Worm (Caenorhabditis elegans) whole organism, midembryonic: ENCODE measurements around the gene ptc-3.
A peak's percentile ranks its signal among the peaks of the same experiment; 100 is the strongest.

Source experiments
- T22C8.4 ChIP-seq: fragments of 200-800 bp; sonication (Bioruptor generic); IDR thresholded peaks from 2 replicates; pipeline ENCODE4 v1.3.6; 2022; ENCODE audit warnings: missing genetic modification characterization, missing compliant biosample characterization
- cog-1 ChIP-seq: sonication (generic microtip); optimal IDR thresholded peaks from 2 replicates; lab custom pipeline; 2016; ENCODE audit warnings: missing genetic modification characterization, missing compliant biosample characterization
- flt-1 ChIP-seq: fragments of 200-800 bp; sonication (Bioruptor generic); IDR thresholded peaks from 2 replicates; pipeline ENCODE4 v1.3.6; 2022; ENCODE audit warnings: missing genetic modification characterization, missing compliant biosample characterization
- klf-2 ChIP-seq: fragments of 200-800 bp; sonication (Bioruptor generic); conservative IDR thresholded peaks from 2 replicates; pipeline ENCODE4 v1.3.6; 2022; ENCODE audit warnings: missing genetic modification reagents, missing genetic modification characterization, missing compliant biosample characterization
- med-1 ChIP-seq: sonication (generic microtip); optimal IDR thresholded peaks from 2 replicates; lab custom pipeline; 2017; ENCODE audit warnings: missing genetic modification characterization, mild to moderate bottlenecking, missing compliant biosample characterization, antibody characterized with exemption, missing genetic modification reagents; ENCODE audit not compliant: insufficient read depth
- ref-1 ChIP-seq: fragments of 200-800 bp; sonication (Bioruptor generic); conservative IDR thresholded peaks from 2 replicates; pipeline ENCODE4 v1.3.6; 2022; ENCODE audit warnings: missing genetic modification reagents, missing genetic modification characterization, missing compliant biosample characterization
- tab-1 ChIP-seq: fragments of 200-800 bp; sonication (Bioruptor generic); IDR thresholded peaks from 2 replicates; pipeline ENCODE4 v1.3.6; 2022; ENCODE audit warnings: missing genetic modification characterization, missing compliant biosample characterization
- ztf-23 ChIP-seq: fragments of 200-800 bp; sonication (Bioruptor generic); IDR thresholded peaks from 2 replicates; pipeline ENCODE4 v1.3.6; 2022; ENCODE audit warnings: missing genetic modification reagents, missing genetic modification characterization, missing compliant biosample characterization
- ztf-29 ChIP-seq: fragments of 200-800 bp; sonication (Bioruptor generic); IDR thresholded peaks from 2 replicates; pipeline ENCODE4 v1.3.6; 2022; ENCODE audit warnings: missing genetic modification reagents, missing genetic modification characterization, missing compliant biosample characterization

Gene ptc-3

DNA sequence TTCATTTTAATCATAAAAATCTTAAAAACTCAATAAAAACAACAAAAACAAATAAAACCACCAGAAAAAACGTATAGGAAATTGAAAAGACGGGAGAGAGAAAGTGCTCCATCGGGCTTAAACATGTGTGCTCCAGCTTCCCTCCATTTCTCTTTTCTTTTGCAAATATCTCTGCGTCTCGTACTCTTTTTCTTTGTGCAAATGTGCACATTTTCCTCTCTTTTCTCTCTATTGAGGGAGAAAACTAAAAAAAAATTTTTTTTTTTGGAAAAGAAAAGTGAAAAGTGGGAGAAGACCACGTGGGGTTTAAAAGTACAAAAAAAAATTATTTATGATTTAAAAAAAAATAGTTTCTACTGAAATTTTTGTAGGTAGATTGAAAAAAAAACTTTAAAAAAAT is 48.1 kb downstream of the ptc-3 start:
- TF ChIP-seq ztf-29 (GFP tag; lab: Robert Waterston, UW) (no peak), flt-1 (GFP tag; lab: Robert Waterston, UW) (no peak), klf-2 (GFP tag; lab: Robert Waterston, UW) (no peak), tab-1 (GFP tag; lab: Robert Waterston, UW) (no peak), cog-1 (tag; lab: Kevin White, UChicago) (no peak), ref-1 (GFP tag; lab: Robert Waterston, UW) (no peak), T22C8.4 (GFP tag; lab: Robert Waterston, UW) (no peak), ztf-23 (GFP tag; lab: Robert Waterston, UW) (no peak), med-1 (GFP tag; lab: Kevin White, UChicago) (no peak)

DNA sequence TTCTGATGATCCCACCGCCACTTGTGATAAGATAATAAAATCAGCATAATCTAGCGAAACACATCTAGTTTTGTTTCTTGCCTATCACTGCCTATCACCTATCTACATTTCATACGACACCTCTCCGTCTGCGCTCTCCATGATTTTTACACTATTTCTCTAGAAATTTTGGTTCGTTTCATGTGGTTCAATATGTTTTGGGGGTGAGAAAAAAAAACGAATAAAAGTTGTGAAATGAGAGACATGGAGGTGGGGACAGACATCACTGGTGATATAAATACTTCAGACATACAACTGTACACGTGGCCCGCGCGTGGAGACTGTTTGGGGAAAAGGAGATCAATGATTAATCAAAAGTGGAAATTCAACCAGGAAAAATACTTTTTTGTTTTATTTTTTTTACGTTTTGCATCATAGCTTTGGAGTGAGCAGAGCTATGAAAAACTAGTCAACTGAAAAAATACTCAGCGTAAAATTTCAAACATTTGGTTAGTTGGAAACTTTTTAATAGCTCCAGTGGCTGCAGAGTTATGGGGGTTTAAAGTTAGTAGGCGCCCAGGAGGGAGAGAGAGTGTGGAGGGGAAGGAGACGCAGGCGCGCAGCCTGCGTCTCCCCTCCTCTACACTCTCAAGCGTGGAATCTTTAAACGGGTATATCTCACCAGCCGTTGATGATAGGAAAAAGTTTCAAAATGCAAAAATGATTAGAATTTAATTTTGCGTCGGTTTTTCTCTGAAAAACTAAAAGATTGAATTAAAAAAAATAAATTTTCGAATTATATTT is 49.4 kb downstream of the ptc-3 start:
- no peak for TF ChIP-seq ztf-29 (GFP tag; lab: Robert Waterston, UW)
- TF ChIP-seq cog-1 (tag; lab: Kevin White, UChicago) = no peak
- no peak for TF ChIP-seq T22C8.4 (GFP tag; lab: Robert Waterston, UW)
- TF ChIP-seq ref-1 (GFP tag; lab: Robert Waterston, UW) = no peak
- no peak for TF ChIP-seq klf-2 (GFP tag; lab: Robert Waterston, UW)
- TF ChIP-seq flt-1 (GFP tag; lab: Robert Waterston, UW) = no peak
- TF ChIP-seq med-1 (GFP tag; lab: Kevin White, UChicago) = no peak
- TF ChIP-seq tab-1 (GFP tag; lab: Robert Waterston, UW) = no peak
- no peak for TF ChIP-seq ztf-23 (GFP tag; lab: Robert Waterston, UW)

ce11 chrII:2801764-2802163 is 50.6 kb downstream of the ptc-3 start:
- TF ChIP-seq ztf-29 (GFP tag; lab: Robert Waterston, UW) (no peak), ref-1 (GFP tag; lab: Robert Waterston, UW) (no peak), ztf-23 (GFP tag; lab: Robert Waterston, UW) (no peak), flt-1 (GFP tag; lab: Robert Waterston, UW) (no peak), cog-1 (tag; lab: Kevin White, UChicago) (no peak), klf-2 (GFP tag; lab: Robert Waterston, UW) (no peak), T22C8.4 (GFP tag; lab: Robert Waterston, UW) (no peak), med-1 (GFP tag; lab: Kevin White, UChicago) (no peak), tab-1 (GFP tag; lab: Robert Waterston, UW) (no peak)

ce11 chrII:2800550-2801233 is 51.7 kb downstream of the ptc-3 start, which contains the start of gene nhr-119:
nhr-119 (minus strand) TSS chrII:2800600.
- TF ChIP-seq cog-1 (tag; lab: Kevin White, UChicago) = peak; percentile 10
- TF ChIP-seq ztf-23 (GFP tag; lab: Robert Waterston, UW) = no peak
- no peak for TF ChIP-seq tab-1 (GFP tag; lab: Robert Waterston, UW)
- no peak for TF ChIP-seq T22C8.4 (GFP tag; lab: Robert Waterston, UW)
- no peak for TF ChIP-seq ztf-29 (GFP tag; lab: Robert Waterston, UW)

DNA sequence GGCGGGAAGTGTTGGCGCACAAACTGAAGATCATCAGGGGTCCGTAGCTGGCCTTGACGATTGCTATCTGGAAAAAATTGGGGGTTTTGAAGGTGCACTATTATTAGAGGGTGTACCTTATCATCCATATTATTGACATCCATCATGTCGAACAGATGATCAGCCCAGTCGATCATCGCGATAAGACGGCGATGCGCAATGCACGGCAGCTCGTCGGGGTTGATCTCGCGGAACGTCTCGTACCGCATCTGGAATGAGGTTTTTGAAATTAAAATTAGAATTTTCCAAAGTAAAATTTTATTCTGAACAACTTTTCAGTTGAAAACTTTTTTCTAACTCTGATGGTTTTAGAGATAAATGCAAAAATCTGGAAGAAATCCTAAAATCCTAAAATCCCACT is 54.4 kb downstream of the ptc-3 start:
- TF ChIP-seq med-1 (GFP tag; lab: Kevin White, UChicago) = no peak
- TF ChIP-seq T22C8.4 (GFP tag; lab: Robert Waterston, UW) = no peak
- no peak for TF ChIP-seq ztf-29 (GFP tag; lab: Robert Waterston, UW)
- TF ChIP-seq klf-2 (GFP tag; lab: Robert Waterston, UW) = no peak
- no peak for TF ChIP-seq tab-1 (GFP tag; lab: Robert Waterston, UW)
- TF ChIP-seq cog-1 (tag; lab: Kevin White, UChicago) = no peak
- no peak for TF ChIP-seq flt-1 (GFP tag; lab: Robert Waterston, UW)
- TF ChIP-seq ref-1 (GFP tag; lab: Robert Waterston, UW) = no peak
- TF ChIP-seq ztf-23 (GFP tag; lab: Robert Waterston, UW) = no peak

DNA sequence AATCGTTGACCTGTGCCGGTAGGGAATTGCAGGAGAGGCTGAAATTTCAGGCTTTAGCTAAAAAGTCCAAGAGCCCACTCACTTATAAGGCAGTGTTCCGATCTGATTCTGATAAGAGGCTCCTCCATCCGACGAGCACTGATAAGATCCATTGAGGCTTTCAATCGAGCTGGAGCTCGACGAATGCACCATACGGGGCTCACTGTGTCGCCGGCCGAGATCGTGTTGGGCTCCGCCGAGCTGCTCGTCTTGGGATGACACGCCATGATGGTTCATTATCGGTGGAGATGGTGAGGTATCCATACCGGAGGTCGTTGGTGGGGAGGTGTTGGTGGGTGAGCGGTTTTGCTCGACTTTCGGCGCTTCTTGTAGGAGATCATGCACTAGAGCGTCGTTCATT is 56.0 kb downstream of the ptc-3 start:
- no peak for TF ChIP-seq flt-1 (GFP tag; lab: Robert Waterston, UW)
- TF ChIP-seq klf-2 (GFP tag; lab: Robert Waterston, UW) = no peak
- no peak for TF ChIP-seq T22C8.4 (GFP tag; lab: Robert Waterston, UW)
- TF ChIP-seq ref-1 (GFP tag; lab: Robert Waterston, UW) = no peak
- TF ChIP-seq ztf-29 (GFP tag; lab: Robert Waterston, UW) = no peak
- TF ChIP-seq tab-1 (GFP tag; lab: Robert Waterston, UW) = no peak
- TF ChIP-seq cog-1 (tag; lab: Kevin White, UChicago) = no peak
- TF ChIP-seq med-1 (GFP tag; lab: Kevin White, UChicago) = no peak
- TF ChIP-seq ztf-23 (GFP tag; lab: Robert Waterston, UW) = no peak

DNA sequence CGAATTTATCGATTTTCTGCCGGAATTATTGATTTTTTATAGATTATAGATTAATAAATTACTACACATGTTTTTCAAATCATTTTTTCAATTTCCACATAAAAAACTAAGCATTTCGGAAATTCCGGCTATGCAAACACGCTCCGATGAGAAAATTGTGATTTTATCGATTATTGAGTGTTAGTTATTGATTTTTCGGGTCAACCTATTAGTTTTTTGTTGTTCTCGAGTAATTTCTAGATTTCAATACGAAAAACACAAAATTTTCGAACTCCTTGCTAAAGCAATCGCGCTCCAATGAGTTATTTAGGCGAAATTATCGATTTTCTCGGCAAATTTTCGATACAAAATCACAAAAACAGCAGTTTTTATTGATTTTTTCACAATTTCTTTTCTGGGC is 57.0 kb downstream of the ptc-3 start:
- TF ChIP-seq klf-2 (GFP tag; lab: Robert Waterston, UW) = no peak
- TF ChIP-seq ztf-29 (GFP tag; lab: Robert Waterston, UW) = no peak
- no peak for TF ChIP-seq med-1 (GFP tag; lab: Kevin White, UChicago)
- no peak for TF ChIP-seq ztf-23 (GFP tag; lab: Robert Waterston, UW)
- no peak for TF ChIP-seq tab-1 (GFP tag; lab: Robert Waterston, UW)
- no peak for TF ChIP-seq flt-1 (GFP tag; lab: Robert Waterston, UW)
- TF ChIP-seq cog-1 (tag; lab: Kevin White, UChicago) = no peak
- no peak for TF ChIP-seq ref-1 (GFP tag; lab: Robert Waterston, UW)
- no peak for TF ChIP-seq T22C8.4 (GFP tag; lab: Robert Waterston, UW)
